Worm (Caenorhabditis elegans) whole organism, L4 larva: ENCODE results near the gene F58B4.3.

ENCODE experiments used
- egl-27 ChIP-seq: sonication (generic microtip); optimal IDR thresholded peaks from 3 replicates; lab custom pipeline; 2017; ENCODE audit warnings: missing biosample characterization, missing genetic modification reagents, missing genetic modification characterization
- mdt-29 ChIP-seq: fragments of 200-800 bp; sonication (Bioruptor generic); IDR thresholded peaks from 2 replicates; pipeline ENCODE4 v1.3.6; 2022; ENCODE audit warnings: missing genetic modification reagents, missing genetic modification characterization, missing compliant biosample characterization
- nhr-237 ChIP-seq: sonication (generic microtip); optimal IDR thresholded peaks from 2 replicates; lab custom pipeline; 2017; ENCODE audit warnings: missing biosample characterization, missing genetic modification characterization
- zag-1 ChIP-seq: fragments of 150-350 bp; optimal IDR thresholded peaks from 2 replicates; lab custom pipeline; 2014; ENCODE audit warnings: missing biosample characterization, missing genetic modification characterization
- zfp-2 ChIP-seq: sonication (generic microtip); optimal IDR thresholded peaks from 2 replicates; lab custom pipeline; 2016; ENCODE audit warnings: mild to moderate bottlenecking, missing genetic modification characterization, missing compliant biosample characterization
- ztf-11 ChIP-seq: fragments of 150-350 bp; optimal IDR thresholded peaks from 2 replicates; lab custom pipeline; 2014; ENCODE audit warnings: missing biosample characterization, missing genetic modification characterization

ce11 chrV:10939990-10940570 is 10.5 kb downstream of the F58B4.3 start:
- TF ChIP-seq mdt-29 (no peak), ztf-11 (tag; lab: Kevin White, UChicago) (no peak), zag-1 (tag; lab: Kevin White, UChicago) (no peak), egl-27 (tag; lab: Kevin White, UChicago) (no peak), nhr-237 (tag; lab: Kevin White, UChicago) (no peak), zfp-2 (tag; lab: Kevin White, UChicago) (no peak)
